Worm (Caenorhabditis elegans) whole organism, mixed stage, embryonic: ENCODE data around the gene gcy-29.

Experiments
- blmp-1 ChIP-seq: fragments of 150-350 bp; optimal IDR thresholded peaks from 2 replicates; lab custom pipeline; 2014; ENCODE audit warnings: missing biosample characterization, missing genetic modification characterization
- flh-1 ChIP-seq: fragments of 200-800 bp; sonication (Bioruptor generic); optimal IDR thresholded peaks from 2 replicates; lab custom pipeline; 2018; ENCODE audit warnings: mild to moderate bottlenecking, missing genetic modification characterization, moderate library complexity, missing compliant biosample characterization
- lsy-2 ChIP-seq: fragments of 150-350 bp; optimal IDR thresholded peaks from 2 replicates; lab custom pipeline; 2014; ENCODE audit warnings: missing biosample characterization, missing genetic modification characterization
- nhr-237 ChIP-seq: fragments of 150-350 bp; optimal IDR thresholded peaks from 2 replicates; lab custom pipeline; 2014; ENCODE audit warnings: missing biosample characterization, missing genetic modification characterization
- nhr-28 ChIP-seq: fragments of 150-350 bp; optimal IDR thresholded peaks from 2 replicates; lab custom pipeline; 2014; ENCODE audit warnings: missing biosample characterization, missing genetic modification characterization
- nhr-76 ChIP-seq: sonication (generic microtip); optimal IDR thresholded peaks from 2 replicates; lab custom pipeline; 2017; ENCODE audit warnings: missing biosample characterization, missing genetic modification characterization
- pha-4 ChIP-seq: fragments of 150-350 bp; optimal IDR thresholded peaks from 2 replicates; lab custom pipeline; 2018; ENCODE audit warnings: missing biosample characterization, missing genetic modification reagents, missing genetic modification characterization
- unc-62 ChIP-seq: fragments of 150-350 bp; optimal IDR thresholded peaks from 2 replicates; lab custom pipeline; 2014; ENCODE audit warnings: missing biosample characterization, missing genetic modification reagents, missing genetic modification characterization
- ztf-11 ChIP-seq: fragments of 150-350 bp; optimal IDR thresholded peaks from 2 replicates; lab custom pipeline; 2014; ENCODE audit warnings: missing biosample characterization, missing genetic modification characterization

DNA sequence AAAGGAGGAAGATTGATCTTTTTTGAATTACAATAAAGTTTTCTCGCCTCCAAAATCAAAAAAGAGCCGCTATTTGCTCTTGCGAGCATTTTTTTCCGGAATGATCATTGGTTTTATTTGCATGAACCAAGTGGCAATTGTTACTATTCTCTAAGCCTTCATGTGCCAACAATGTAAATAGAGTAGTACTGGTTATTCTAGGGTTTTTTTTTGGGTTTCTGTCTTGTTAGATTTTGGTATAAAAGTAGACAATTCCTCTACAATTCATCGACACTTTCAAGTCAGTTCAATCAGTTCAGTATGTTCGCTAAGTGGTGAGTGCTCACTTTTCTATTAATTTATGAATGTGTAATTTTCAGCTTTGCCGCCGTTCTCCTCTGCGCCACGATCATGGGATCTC lies 29.4 kb upstream of the gcy-29 start, which contains the start of gene nspb-7:
- TF ChIP-seq nhr-237 (tag; lab: Kevin White, UChicago) (no peak), blmp-1 (tag; lab: Kevin White, UChicago) (no peak), lsy-2 (tag; lab: Kevin White, UChicago) (no peak), nhr-28 (tag; lab: Kevin White, UChicago) (no peak), ztf-11 (tag; lab: Kevin White, UChicago) (no peak), nhr-76 (tag; lab: Kevin White, UChicago) (no peak), unc-62 (no peak), pha-4 (tag; lab: Kevin White, UChicago) (no peak), flh-1 (no peak)
